Fruit fly (Drosophila melanogaster): Measurements from ENCODE around the gene CG42554.

dm6 chr3L:871713-872112 is 36.2 kb downstream of the CG42554 start, which contains the start of gene Usp10:
- TF ChIP-seq OdsH (GFP tag; optimal IDR thresholded peaks at IDR 0.05) (no peak), vri (GFP tag; optimal IDR thresholded peaks at IDR 0.05) (no peak), Gug (GFP tag; IDR thresholded peaks at IDR 0.05) (no peak), CG10631 (GFP tag; optimal IDR thresholded peaks at IDR 0.05) (no peak), Hr38 (GFP tag; optimal IDR thresholded peaks at IDR 0.05) (no peak)

Measured in whole organism, prepupa.